Fruit fly (Drosophila melanogaster): ENCODE measurements around the gene wac.
A peak's percentile ranks its signal among the peaks of the same experiment; 100 is the strongest.

wac gene

dm6 chr3L:246644-247199 is 11.3 kb upstream of the wac start (continued):
- TF ChIP-seq CG11762 (GFP tag; optimal IDR thresholded peaks at IDR 0.05; ENCODE audit: insufficient read depth) (no peak), cyc (GFP tag; optimal IDR thresholded peaks at IDR 0.05) (no peak), Eip75B (GFP tag; optimal IDR thresholded peaks at IDR 0.05) (no peak), Met (GFP tag; optimal IDR thresholded peaks at IDR 0.05) (no peak), CG16779 (tag; optimal IDR thresholded peaks at IDR 0.05) (no peak), fd59A (GFP tag; optimal IDR thresholded peaks at IDR 0.05) (no peak), dsx (GFP tag; optimal IDR thresholded peaks at IDR 0.05; ENCODE audit: poor library complexity, severe bottlenecking) (no peak), CG10669 (GFP tag; optimal IDR thresholded peaks at IDR 0.05) (no peak), Eip93F (GFP tag; optimal IDR thresholded peaks at IDR 0.05) (no peak)

DNA sequence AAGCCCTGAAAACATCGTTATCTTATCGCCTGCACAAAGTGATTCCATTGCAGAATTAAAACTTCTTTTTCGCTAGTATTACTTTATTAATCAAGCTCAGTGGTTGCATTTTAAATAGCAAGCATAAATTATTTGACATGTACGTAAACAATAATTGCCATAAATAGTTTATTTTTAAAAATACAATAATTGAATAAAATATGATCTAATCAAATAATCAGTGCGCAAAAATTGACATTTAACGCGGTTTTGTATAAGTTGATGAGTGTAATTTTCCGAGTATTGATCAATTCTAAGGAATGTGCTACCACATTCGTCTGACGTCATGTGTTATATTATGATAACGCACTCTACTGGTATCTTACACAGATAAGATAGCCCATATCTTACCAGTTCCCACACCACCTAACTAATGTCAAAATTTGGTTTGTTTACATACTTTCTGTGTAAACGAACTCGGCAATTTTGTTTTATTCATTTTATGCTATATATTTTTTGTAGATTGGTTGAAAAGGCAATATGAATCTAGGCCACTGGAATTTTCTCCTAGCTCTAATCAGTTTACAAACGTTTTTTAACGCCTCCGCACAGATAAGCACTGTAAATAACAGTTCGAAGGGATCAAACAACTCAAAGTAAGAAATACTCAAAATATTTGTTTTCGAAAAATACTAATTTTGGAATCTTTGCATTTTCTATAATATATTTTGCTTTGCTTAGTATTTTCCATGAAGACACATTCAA is 10.3 kb upstream of the wac start, which contains the start of gene mthl14:
TSS of gene mthl14 (plus strand) at position 10 of the 744 bp plus-strand sequence.
- TF ChIP-seq fkh (GFP tag; optimal IDR thresholded peaks at IDR 0.05) (peak; percentile 79), Eip75B (GFP tag; optimal IDR thresholded peaks at IDR 0.05) (no peak)

DNA sequence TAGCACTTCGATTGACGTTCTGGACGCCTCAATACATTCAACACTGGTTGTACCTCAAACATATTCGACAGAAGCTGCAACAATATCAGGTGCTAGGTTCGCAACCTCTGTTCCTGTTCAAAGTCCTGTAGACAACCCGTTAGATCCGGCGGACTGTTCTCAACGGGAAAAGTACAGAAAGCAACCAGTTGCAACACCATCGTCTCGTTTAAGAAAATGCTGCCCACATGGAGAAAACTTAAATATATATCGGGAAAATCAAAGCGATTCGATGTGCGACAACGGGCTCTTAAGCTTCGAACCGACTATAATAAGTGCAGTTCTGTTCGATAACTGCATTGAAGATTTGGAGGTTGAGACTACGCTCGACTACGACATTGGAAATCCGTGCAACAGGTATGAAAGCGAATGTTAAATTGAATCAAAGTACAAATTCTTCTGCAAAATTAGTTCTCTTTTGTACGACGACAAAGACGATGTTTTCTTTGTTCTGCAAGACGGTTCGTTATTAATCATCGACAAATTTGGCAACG is 9.7 kb upstream of the wac start:
- TF ChIP-seq achi (GFP tag; optimal IDR thresholded peaks at IDR 0.05) (no peak), CG11762 (GFP tag; optimal IDR thresholded peaks at IDR 0.05; ENCODE audit: insufficient read depth) (no peak), CG31627 (GFP tag; optimal IDR thresholded peaks at IDR 0.05) (no peak), lz (GFP tag; optimal IDR thresholded peaks at IDR 0.05) (no peak), Ets21C (GFP tag; optimal IDR thresholded peaks at IDR 0.05) (no peak), CG6163 (GFP tag; IDR thresholded peaks at IDR 0.05) (no peak), vri (GFP tag; optimal IDR thresholded peaks at IDR 0.05) (no peak), Met (GFP tag; optimal IDR thresholded peaks at IDR 0.05) (no peak), Eip75B (GFP tag; optimal IDR thresholded peaks at IDR 0.05) (no peak), Hr38 (GFP tag; optimal IDR thresholded peaks at IDR 0.05) (no peak), fkh (GFP tag; optimal IDR thresholded peaks at IDR 0.05) (no peak), topi (GFP tag; optimal IDR thresholded peaks at IDR 0.05) (no peak), Eip78C (GFP tag) (no peak), spab (GFP tag; optimal IDR thresholded peaks at IDR 0.05) (no peak), Sox15 (GFP tag; optimal IDR thresholded peaks at IDR 0.05) (no peak), CG3919 (GFP tag; optimal IDR thresholded peaks at IDR 0.05) (no peak), CG8319 (GFP tag; optimal IDR thresholded peaks at IDR 0.05) (no peak), CG34406 (GFP tag; optimal IDR thresholded peaks at IDR 0.05) (no peak), acj6 (GFP tag; optimal IDR thresholded peaks at IDR 0.05) (no peak), Lpt (GFP tag; optimal IDR thresholded peaks at IDR 0.05) (no peak)

DNA sequence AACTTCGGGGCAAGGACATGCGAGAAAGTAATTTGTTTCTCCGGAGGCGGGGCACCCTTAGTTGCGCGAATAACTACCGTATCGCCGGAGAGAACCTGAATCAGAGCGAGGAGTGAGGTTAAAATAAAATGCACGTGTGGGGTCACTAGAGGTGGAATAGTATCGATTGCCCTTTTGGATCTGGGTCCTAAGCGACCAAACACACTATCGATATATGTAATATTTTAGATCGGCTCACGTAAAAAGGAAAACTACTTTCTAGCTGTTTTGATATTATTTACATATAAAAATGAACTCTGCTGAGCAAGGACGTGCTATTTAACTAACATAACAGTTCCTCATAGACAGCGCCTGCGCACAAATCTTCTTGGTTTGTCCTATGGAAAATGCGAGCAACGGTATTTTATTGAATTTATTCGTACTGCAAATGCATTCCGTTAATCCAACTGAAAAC is 4.8 kb downstream of the wac start:
- TF ChIP-seq cyc (GFP tag; optimal IDR thresholded peaks at IDR 0.05): no peak
- peak; percentile 15 for TF ChIP-seq dsx (GFP tag; optimal IDR thresholded peaks at IDR 0.05; ENCODE audit: poor library complexity, severe bottlenecking)
- peak; percentile 12 for TF ChIP-seq fkh (GFP tag; optimal IDR thresholded peaks at IDR 0.05)
- TF ChIP-seq CG34406 (GFP tag; optimal IDR thresholded peaks at IDR 0.05): no peak
- no peak for TF ChIP-seq CG8319 (GFP tag; optimal IDR thresholded peaks at IDR 0.05)
- no peak for TF ChIP-seq vri (GFP tag; optimal IDR thresholded peaks at IDR 0.05)
- TF ChIP-seq svp (GFP tag): peak; percentile 91

- TF ChIP-seq Ets96B (tag; optimal IDR thresholded peaks at IDR 0.05) (no peak), Blimp-1 (GFP tag; optimal IDR thresholded peaks at IDR 0.05) (peak; percentile 35), dsx (GFP tag; optimal IDR thresholded peaks at IDR 0.05; ENCODE audit: poor library complexity, severe bottlenecking) (no peak), net (GFP tag; optimal IDR thresholded peaks at IDR 0.05) (no peak)
Measured at dm6 chr3L:263500-264377, 5.8 kb downstream of the wac start.
